Worm (Caenorhabditis elegans) whole organism, early embryonic: ENCODE measurements around the gene aptf-3.

Source experiments
- F13C5.2 ChIP-seq: sonication (generic microtip); optimal IDR thresholded peaks from 2 replicates; lab custom pipeline; 2017; ENCODE audit warnings: mild to moderate bottlenecking, missing genetic modification characterization, inconsistent platforms, missing compliant biosample characterization
- aly-1 ChIP-seq: sonication (generic microtip); optimal IDR thresholded peaks from 2 replicates; lab custom pipeline; 2016; ENCODE audit warnings: missing genetic modification characterization, missing compliant biosample characterization
- ama-1 ChIP-seq: fragments of 150-350 bp; optimal IDR thresholded peaks from 2 replicates; lab custom pipeline; 2014
- pes-1 ChIP-seq: fragments of 200-800 bp; sonication (Bioruptor generic); IDR thresholded peaks from 2 replicates; pipeline ENCODE4 v1.3.6; 2022; ENCODE audit warnings: missing genetic modification reagents, missing genetic modification characterization, missing compliant biosample characterization
- sea-1 ChIP-seq: fragments of 200-800 bp; sonication (Bioruptor generic); conservative IDR thresholded peaks from 2 replicates; pipeline ENCODE4 v1.3.6; 2022; ENCODE audit warnings: missing genetic modification characterization, missing compliant biosample characterization

ce11 chrII:8637615-8638014, 43.6 kb downstream of the aptf-3 start, which contains the start of gene vab-9:
- TF ChIP-seq sea-1 (GFP tag; lab: Robert Waterston, UW), result no peak
- TF ChIP-seq F13C5.2 (tag; lab: Kevin White, UChicago), result no peak
- TF ChIP-seq aly-1 (tag; lab: Kevin White, UChicago), result no peak
- no peak for TF ChIP-seq ama-1 (lab: Kevin White, UChicago)
- TF ChIP-seq pes-1, result no peak
